Fruit fly (Drosophila melanogaster) whole organism, prepupa: ENCODE results near the gene CG17078.

Experiments used
- Blimp-1 ChIP-seq: fragments of 200-800 bp; sonication (Bioruptor generic); optimal IDR thresholded peaks from 3 replicates; lab custom pipeline; 2017; ENCODE audit warnings: missing biosample characterization, missing genetic modification characterization, mild to moderate bottlenecking, moderate library complexity, missing genetic modification reagents
- CG10669 ChIP-seq: fragments of 200-800 bp; sonication (Bioruptor generic); optimal IDR thresholded peaks from 3 replicates; lab custom pipeline; 2018; ENCODE audit warnings: missing biosample characterization, mild to moderate bottlenecking, missing genetic modification characterization, moderate library complexity
- CG11294 ChIP-seq: fragments of 200-800 bp; sonication (Bioruptor generic); IDR thresholded peaks from 2 replicates; pipeline ENCODE4 v1.3.6; 2022; ENCODE audit warnings: missing biosample characterization, missing genetic modification characterization
- CG11902 ChIP-seq: fragments of 200-800 bp; sonication (Bioruptor generic); optimal IDR thresholded peaks from 3 replicates; lab custom pipeline; 2016; ENCODE audit warnings: missing biosample characterization, missing genetic modification characterization
- CG1621 ChIP-seq: fragments of 200-800 bp; sonication (Bioruptor generic); optimal IDR thresholded peaks from 3 replicates; lab custom pipeline; 2018; ENCODE audit warnings: missing biosample characterization, mild to moderate bottlenecking, missing genetic modification characterization
- CG16779 ChIP-seq: fragments of 200-800 bp; sonication (Bioruptor generic); optimal IDR thresholded peaks from 3 replicates; lab custom pipeline; 2017; ENCODE audit warnings: missing biosample characterization, mild to moderate bottlenecking, missing genetic modification characterization
- CG3032 ChIP-seq: fragments of 200-800 bp; optimal IDR thresholded peaks from 2 replicates; lab custom pipeline; 2019; ENCODE audit warnings: missing biosample characterization, mild to moderate bottlenecking, missing genetic modification characterization, moderate library complexity
- CG31627 ChIP-seq: fragments of 200-800 bp; sonication (Bioruptor generic); optimal IDR thresholded peaks from 3 replicates; lab custom pipeline; 2016; ENCODE audit warnings: missing biosample characterization, missing genetic modification characterization
- CG34406 ChIP-seq: fragments of 200-800 bp; sonication (Bioruptor generic); optimal IDR thresholded peaks from 3 replicates; lab custom pipeline; 2016; ENCODE audit warnings: missing biosample characterization, missing genetic modification characterization
- CG3919 ChIP-seq: fragments of 200-800 bp; sonication (Bioruptor generic); optimal IDR thresholded peaks from 3 replicates; lab custom pipeline; 2016; ENCODE audit warnings: missing biosample characterization, missing genetic modification characterization
- CG6163 ChIP-seq: fragments of 200-800 bp; sonication (Bioruptor generic); IDR thresholded peaks from 3 replicates; pipeline ENCODE4 v1.3.6; 2022; ENCODE audit warnings: missing biosample characterization, missing genetic modification characterization
- CG6276 ChIP-seq: fragments of 200-800 bp; sonication (Bioruptor generic); optimal IDR thresholded peaks from 2 replicates; lab custom pipeline; 2017; ENCODE audit warnings: missing biosample characterization, mild to moderate bottlenecking, missing genetic modification characterization
- CG6792 ChIP-seq: fragments of 200-800 bp; sonication (Bioruptor generic); optimal IDR thresholded peaks from 3 replicates; lab custom pipeline; 2016; ENCODE audit warnings: missing biosample characterization, missing genetic modification characterization
- CG6808 ChIP-seq: fragments of 200-800 bp; sonication (Bioruptor generic); optimal IDR thresholded peaks from 3 replicates; lab custom pipeline; 2017; ENCODE audit warnings: missing biosample characterization, missing genetic modification characterization, mild to moderate bottlenecking, moderate library complexity, missing genetic modification reagents
- CG6854 ChIP-seq: fragments of 200-800 bp; sonication (Bioruptor generic); optimal IDR thresholded peaks from 2 replicates; lab custom pipeline; 2017; ENCODE audit warnings: missing biosample characterization, mild to moderate bottlenecking, missing genetic modification characterization
- CG8119 ChIP-seq: fragments of 200-800 bp; sonication (Bioruptor generic); IDR thresholded peaks from 3 replicates; pipeline ENCODE4 v1.3.6; 2022; ENCODE audit warnings: missing biosample characterization, missing genetic modification characterization
- Eip78C ChIP-seq: fragments of 200-800 bp; sonication (Bioruptor generic); peaks from one replicate; lab custom pipeline; 2016; ENCODE audit warnings: missing biosample characterization, missing genetic modification characterization
- Ets96B ChIP-seq: fragments of 200-800 bp; optimal IDR thresholded peaks from 2 replicates; lab custom pipeline; 2019; ENCODE audit warnings: missing biosample characterization, mild to moderate bottlenecking, missing genetic modification characterization, moderate library complexity
- Gug ChIP-seq: fragments of 200-800 bp; sonication (Bioruptor generic); IDR thresholded peaks from 2 replicates; pipeline ENCODE4 v1.3.6; 2022; ENCODE audit warnings: missing biosample characterization, missing genetic modification characterization
- Hr38 ChIP-seq: sonication (Bioruptor generic); optimal IDR thresholded peaks from 2 replicates; lab custom pipeline; 2016; ENCODE audit warnings: missing biosample characterization, missing genetic modification characterization
- Met ChIP-seq: fragments of 200-800 bp; sonication (Bioruptor generic); optimal IDR thresholded peaks from 3 replicates; lab custom pipeline; 2016; ENCODE audit warnings: missing biosample characterization, missing genetic modification characterization
- OdsH ChIP-seq: fragments of 200-800 bp; sonication (Bioruptor generic); optimal IDR thresholded peaks from 3 replicates; lab custom pipeline; 2016; ENCODE audit warnings: missing biosample characterization, missing genetic modification characterization
- Smox ChIP-seq: fragments of 200-800 bp; sonication (Bioruptor generic); optimal IDR thresholded peaks from 3 replicates; lab custom pipeline; 2016; ENCODE audit warnings: missing biosample characterization, missing genetic modification characterization
- Sox102F ChIP-seq: fragments of 200-800 bp; sonication (Bioruptor generic); optimal IDR thresholded peaks from 2 replicates; lab custom pipeline; 2016; ENCODE audit warnings: missing biosample characterization, mild to moderate bottlenecking, missing genetic modification characterization
- Sox14 ChIP-seq: fragments of 200-800 bp; sonication (Bioruptor generic); optimal IDR thresholded peaks from 3 replicates; lab custom pipeline; 2016; ENCODE audit warnings: missing biosample characterization, missing genetic modification characterization
- Sox15 ChIP-seq: fragments of 200-800 bp; sonication (Bioruptor generic); optimal IDR thresholded peaks from 3 replicates; lab custom pipeline; 2016; ENCODE audit warnings: missing biosample characterization, missing genetic modification characterization
- achi ChIP-seq: fragments of 200-800 bp; sonication (Bioruptor generic); optimal IDR thresholded peaks from 3 replicates; lab custom pipeline; 2016; ENCODE audit warnings: missing biosample characterization, missing genetic modification characterization
- acj6 ChIP-seq: fragments of 200-800 bp; sonication (Bioruptor generic); optimal IDR thresholded peaks from 3 replicates; lab custom pipeline; 2016; ENCODE audit warnings: missing biosample characterization, missing genetic modification characterization
- cyc ChIP-seq: fragments of 200-800 bp; sonication (Bioruptor generic); optimal IDR thresholded peaks from 3 replicates; lab custom pipeline; 2016; ENCODE audit warnings: missing biosample characterization, missing genetic modification characterization
- dac ChIP-seq: fragments of 200-800 bp; sonication (Bioruptor generic); optimal IDR thresholded peaks from 2 replicates; lab custom pipeline; 2017; ENCODE audit warnings: missing biosample characterization, mild to moderate bottlenecking, missing genetic modification characterization
- dsx ChIP-seq: fragments of 200-800 bp; optimal IDR thresholded peaks from 3 replicates; lab custom pipeline; 2019; ENCODE audit warnings: missing biosample characterization, mild to moderate bottlenecking, missing genetic modification characterization, moderate library complexity; ENCODE audit not compliant: poor library complexity, severe bottlenecking
- esn ChIP-seq: fragments of 200-800 bp; sonication (Bioruptor generic); optimal IDR thresholded peaks from 2 replicates; lab custom pipeline; 2016; ENCODE audit warnings: missing biosample characterization, mild to moderate bottlenecking, missing genetic modification characterization, moderate library complexity
- fd85E ChIP-seq: fragments of 200-800 bp; sonication (Bioruptor generic); optimal IDR thresholded peaks from 3 replicates; lab custom pipeline; 2016; ENCODE audit warnings: missing biosample characterization, missing genetic modification characterization
- fkh ChIP-seq: fragments of 200-800 bp; sonication (Bioruptor generic); optimal IDR thresholded peaks from 3 replicates; lab custom pipeline; 2017; ENCODE audit warnings: missing biosample characterization, mild to moderate bottlenecking, missing genetic modification characterization, moderate library complexity
- lz ChIP-seq: fragments of 200-800 bp; sonication (Bioruptor generic); optimal IDR thresholded peaks from 3 replicates; lab custom pipeline; 2016; ENCODE audit warnings: missing biosample characterization, missing genetic modification characterization
- net ChIP-seq: fragments of 200-800 bp; sonication (Bioruptor generic); optimal IDR thresholded peaks from 3 replicates; lab custom pipeline; 2016; ENCODE audit warnings: missing biosample characterization, missing genetic modification characterization
- pdm3 ChIP-seq: fragments of 200-800 bp; sonication (Bioruptor generic); optimal IDR thresholded peaks from 3 replicates; lab custom pipeline; 2016; ENCODE audit warnings: missing biosample characterization, missing genetic modification characterization
- salr ChIP-seq, 2 experiments: fragments of 200-800 bp; sonication (Bioruptor generic); optimal IDR thresholded peaks; 3 replicates each; lab custom pipeline; 2016 to 2018; ENCODE audit warnings: missing biosample characterization in 2 of 2, missing genetic modification characterization in 2 of 2, mild to moderate bottlenecking in 1 of 2
- ss ChIP-seq, 2 experiments: fragments of 200-800 bp; sonication (Bioruptor generic); optimal IDR thresholded peaks; 2 replicates in 1 of 2; 3 replicates in 1 of 2; lab custom pipeline; 2017 to 2018; ENCODE audit warnings: mild to moderate bottlenecking in 2 of 2, missing biosample characterization in 2 of 2, missing genetic modification characterization in 2 of 2, moderate library complexity in 1 of 2
- svp ChIP-seq: fragments of 200-800 bp; sonication (Bioruptor generic); peaks from one replicate; lab custom pipeline; 2016; ENCODE audit warnings: missing biosample characterization, missing genetic modification characterization
- vri ChIP-seq: fragments of 200-800 bp; sonication (Bioruptor generic); optimal IDR thresholded peaks from 3 replicates; lab custom pipeline; 2016; ENCODE audit warnings: missing biosample characterization, mild to moderate bottlenecking, missing genetic modification characterization

CG17078 gene

dm6 chr2L:292301-292700 lies 14.3 kb upstream of the CG17078 start, which contains the start of gene CG11562:
Gene CG11562, plus strand, starts transcription at chr2L:292419.
- TF ChIP-seq Eip78C (peak; percentile 18), CG11902 (GFP tag; lab: Kevin White, UChicago) (no peak)

DNA sequence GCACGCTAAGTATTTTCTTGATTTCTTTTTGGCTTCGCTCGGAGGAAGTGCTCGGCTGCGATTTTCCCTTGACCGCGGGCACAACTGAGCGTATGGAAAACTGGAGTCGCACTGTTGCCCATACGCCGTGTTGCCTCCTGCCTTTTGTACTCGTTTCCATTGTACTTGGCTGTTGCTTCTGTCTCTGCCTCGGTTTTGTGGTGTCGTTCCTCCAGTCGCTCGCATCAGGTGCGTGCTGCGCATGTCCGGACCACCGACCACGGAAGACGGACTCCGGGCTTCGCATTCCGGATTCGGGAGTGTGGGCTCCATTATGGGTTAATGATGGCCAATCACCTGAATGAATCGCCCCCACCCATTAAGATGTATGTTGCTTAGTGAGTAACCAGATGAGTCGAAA lies 13.6 kb upstream of the CG17078 start, which contains the start of gene CG3625:
Gene CG3625, minus strand, starts transcription at position 139 of the 400 bp plus-strand sequence.
- no peak for TF ChIP-seq esn
- no peak for TF ChIP-seq CG10669
- TF ChIP-seq salr (GFP tag; optimal IDR thresholded peaks at IDR 0.05; lab: Kevin White, UChicago), result no peak
- no peak for TF ChIP-seq CG6854 (GFP tag; lab: Kevin White, UChicago)
- no peak for TF ChIP-seq CG6792 (GFP tag; lab: Kevin White, UChicago)
- no peak for TF ChIP-seq svp (GFP tag; lab: Kevin White, UChicago)
- TF ChIP-seq CG31627 (GFP tag; lab: Kevin White, UChicago), result no peak

dm6 chr2L:290949-291348 lies 12.9 kb upstream of the CG17078 start:
- TF ChIP-seq Eip78C (peak; percentile 54), CG6792 (GFP tag; lab: Kevin White, UChicago) (no peak)

dm6 chr2L:290373-290772 lies 12.3 kb upstream of the CG17078 start:
- TF ChIP-seq CG6163 (GFP tag; lab: Robert Waterston, UW) (no peak), CG1621 (tag; lab: Kevin White, UChicago) (peak; percentile 7)

dm6 chr2L:289044-289443 lies 11.0 kb upstream of the CG17078 start, which contains the start of gene Amnionless:
Gene Amnionless, minus strand, starts transcription at chr2L:289144.
- TF ChIP-seq CG11902 (GFP tag; lab: Kevin White, UChicago), result no peak
- no peak for TF ChIP-seq CG6163 (GFP tag; lab: Robert Waterston, UW)
- TF ChIP-seq achi (GFP tag; lab: Kevin White, UChicago), result no peak
- TF ChIP-seq Smox (GFP tag; lab: Kevin White, UChicago), result no peak
- no peak for TF ChIP-seq CG3919 (GFP tag; lab: Kevin White, UChicago)
- TF ChIP-seq CG10669, result no peak
- no peak for TF ChIP-seq CG6792 (GFP tag; lab: Kevin White, UChicago)
- no peak for TF ChIP-seq ss (GFP tag; optimal IDR thresholded peaks at IDR 0.05; lab: Kevin White, UChicago)
- TF ChIP-seq dsx (GFP tag; lab: Kevin White, UChicago), result no peak
- no peak for TF ChIP-seq Blimp-1
- no peak for TF ChIP-seq Sox102F (GFP tag; lab: Kevin White, UChicago)
- TF ChIP-seq Hr38 (GFP tag; lab: Kevin White, UChicago), result no peak
- no peak for TF ChIP-seq dac (GFP tag; lab: Kevin White, UChicago)
- TF ChIP-seq cyc, result no peak
- TF ChIP-seq CG3032 (tag; lab: Kevin White, UChicago), result no peak

- TF ChIP-seq ss (GFP tag; optimal IDR thresholded peaks at IDR 0.05; lab: Kevin White, UChicago) (peak; percentile 64 to 82), dac (GFP tag; lab: Kevin White, UChicago) (no peak), Gug (GFP tag; lab: Robert Waterston, UW) (0 out of 2 replicates have a peak, but pooled peaks have one; percentile 24), pdm3 (GFP tag; lab: Kevin White, UChicago) (peak; percentile 80), Sox14 (GFP tag; lab: Kevin White, UChicago) (peak; percentile 87), OdsH (GFP tag; lab: Kevin White, UChicago) (peak; percentile 70), acj6 (GFP tag; lab: Kevin White, UChicago) (peak; percentile 69), cyc (peak; percentile 83), net (GFP tag; lab: Kevin White, UChicago) (peak; percentile 80), CG8119 (GFP tag; lab: Robert Waterston, UW) (peak; percentile 27; the same call in 1 of the 3 replicates), fd85E (GFP tag; lab: Kevin White, UChicago) (peak; percentile 46), CG6276 (GFP tag; lab: Kevin White, UChicago) (no peak), Ets96B (tag; lab: Kevin White, UChicago) (peak; percentile 41), achi (GFP tag; lab: Kevin White, UChicago) (peak; percentile 55), CG3919 (GFP tag; lab: Kevin White, UChicago) (peak; percentile 86), CG16779 (tag; lab: Kevin White, UChicago) (peak; percentile 86), fkh (no peak), Sox15 (GFP tag; lab: Kevin White, UChicago) (peak; percentile 49), Met (GFP tag; lab: Kevin White, UChicago) (peak; percentile 84), CG34406 (GFP tag; lab: Kevin White, UChicago) (peak; percentile 62), lz (GFP tag; lab: Kevin White, UChicago) (peak; percentile 73), CG6808 (GFP tag; lab: Kevin White, UChicago) (peak; percentile 71), vri (GFP tag; lab: Kevin White, UChicago) (peak; percentile 90), Sox102F (GFP tag; lab: Kevin White, UChicago) (peak; percentile 85), CG11294 (GFP tag; lab: Robert Waterston, UW) (peak; percentile 35; the same call in 1 of the 2 replicates)
Measured at dm6 chr2L:286421-286820, 8.4 kb upstream of the CG17078 start.
